Worm (Caenorhabditis elegans): ENCODE measurements around the gene R07B1.6.
A peak's percentile ranks its signal among the peaks of the same experiment; 100 is the strongest.

Gene R07B1.6

DNA sequence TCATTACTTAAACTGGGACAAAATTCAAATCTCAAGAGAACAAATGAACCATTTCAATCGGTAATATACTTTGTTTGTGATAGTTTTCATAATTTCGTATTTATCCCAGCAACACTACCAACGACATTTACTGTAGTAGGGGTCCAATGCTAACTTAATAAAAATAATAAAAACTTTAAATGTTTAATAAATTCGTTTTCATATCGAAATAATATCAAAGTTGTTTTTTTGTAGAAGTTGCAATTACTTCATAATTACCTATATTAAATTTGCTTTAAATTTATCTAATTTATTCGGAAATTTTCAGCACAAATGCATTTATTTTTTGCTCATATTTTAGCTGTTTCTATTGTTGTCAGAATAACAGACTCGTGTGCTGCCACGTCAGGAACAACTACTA, at the start of gene R07B1.6:
R07B1.6 (plus strand) TSS at position 301 of the 400 bp plus-strand sequence.
- TF ChIP-seq ceh-13 (GFP tag; optimal IDR thresholded peaks at IDR 0.05) (no peak), tbx-37 (GFP tag; conservative IDR thresholded peaks at IDR 0.05) (no peak), hmg-4 (GFP tag; optimal IDR thresholded peaks at IDR 0.05) (no peak), sea-1 (GFP tag; conservative IDR thresholded peaks at IDR 0.05) (no peak), ets-7 (tag; optimal IDR thresholded peaks at IDR 0.05) (no peak), tbx-11 (GFP tag; IDR thresholded peaks at IDR 0.05) (no peak), B0310.2 (tag; optimal IDR thresholded peaks at IDR 0.05) (no peak), ama-1 (optimal IDR thresholded peaks at IDR 0.05) (no peak), hnd-1 (tag; optimal IDR thresholded peaks at IDR 0.05) (no peak), scrt-1 (GFP tag; IDR thresholded peaks at IDR 0.05) (no peak), aly-1 (tag; optimal IDR thresholded peaks at IDR 0.05) (no peak), pes-1 (GFP tag; IDR thresholded peaks at IDR 0.05) (no peak), flt-1 (GFP tag; IDR thresholded peaks at IDR 0.05) (no peak), hmbx-1 (tag; optimal IDR thresholded peaks at IDR 0.05) (no peak)

DNA sequence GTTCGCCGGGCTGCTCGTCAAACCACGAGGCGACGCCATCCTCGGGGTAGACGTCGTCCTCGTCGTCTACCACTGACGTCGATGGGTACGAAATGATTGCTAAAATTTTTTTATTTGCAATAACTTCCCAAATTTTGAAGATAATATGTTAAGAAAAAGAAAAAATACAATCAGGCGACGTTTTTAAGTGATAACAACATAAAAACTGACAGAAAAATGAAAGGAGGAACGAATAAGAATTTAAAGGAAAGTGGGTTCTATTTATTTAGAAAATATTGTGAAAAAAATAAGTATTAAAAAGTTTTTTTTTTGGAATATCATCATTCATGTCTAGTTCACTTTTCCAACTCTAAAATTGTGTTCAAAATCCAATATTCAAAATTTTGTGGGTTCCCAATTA, 44.3 kb upstream of the R07B1.6 start, which contains the start of gene dpy-22:
dpy-22 (minus strand) TSS at position 101 of the 400 bp plus-strand sequence.
- TF ChIP-seq ceh-13 (GFP tag; optimal IDR thresholded peaks at IDR 0.05), result no peak
- TF ChIP-seq hnd-1 (tag; optimal IDR thresholded peaks at IDR 0.05), result no peak
- no peak for TF ChIP-seq B0310.2 (tag; optimal IDR thresholded peaks at IDR 0.05)
- TF ChIP-seq scrt-1 (GFP tag; IDR thresholded peaks at IDR 0.05), result no peak
- TF ChIP-seq tbx-11 (GFP tag; IDR thresholded peaks at IDR 0.05), result no peak
- no peak for TF ChIP-seq tbx-37 (GFP tag; conservative IDR thresholded peaks at IDR 0.05)
- TF ChIP-seq hmbx-1 (tag; optimal IDR thresholded peaks at IDR 0.05), result no peak
- no peak for TF ChIP-seq aly-1 (tag; optimal IDR thresholded peaks at IDR 0.05)
- TF ChIP-seq ama-1 (optimal IDR thresholded peaks at IDR 0.05), result no peak
- TF ChIP-seq pes-1 (GFP tag; IDR thresholded peaks at IDR 0.05), result no peak
- no peak for TF ChIP-seq sea-1 (GFP tag; conservative IDR thresholded peaks at IDR 0.05)
- TF ChIP-seq ceh-36 (tag; optimal IDR thresholded peaks at IDR 0.05), result no peak
- TF ChIP-seq hmg-4 (GFP tag; optimal IDR thresholded peaks at IDR 0.05), result no peak
- TF ChIP-seq F13C5.2 (tag; optimal IDR thresholded peaks at IDR 0.05), result no peak

DNA sequence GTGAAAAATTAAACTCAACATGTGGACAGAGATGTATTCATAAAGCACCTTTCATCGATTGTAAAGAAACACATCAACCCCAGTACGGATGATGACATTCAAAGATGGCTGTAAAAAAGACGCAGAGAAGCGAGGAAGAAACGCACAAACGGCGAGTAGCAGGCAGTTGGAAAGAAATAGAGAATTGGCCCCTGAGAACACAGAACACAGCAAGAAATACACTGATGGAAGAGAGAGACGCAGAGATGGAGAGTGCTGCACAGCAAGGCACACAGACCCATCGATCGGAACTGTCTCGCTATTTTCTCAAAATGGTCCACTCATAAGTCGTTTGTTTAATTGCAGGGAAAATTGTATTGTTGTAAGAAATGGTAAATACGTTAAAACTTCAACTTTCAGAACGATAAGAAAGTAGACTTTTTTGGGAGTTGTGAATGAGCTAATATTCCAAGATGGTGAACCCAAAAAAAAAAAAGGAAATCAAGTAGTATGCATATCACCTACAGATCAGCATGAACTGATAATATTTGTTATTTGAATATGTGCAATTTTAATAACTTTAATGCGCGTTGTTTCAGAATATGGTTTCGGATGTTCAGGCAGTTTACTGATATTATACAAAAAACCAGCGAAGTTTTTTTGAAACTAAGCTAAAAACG, 43.7 kb upstream of the R07B1.6 start:
- TF ChIP-seq aly-1 (tag; optimal IDR thresholded peaks at IDR 0.05) (no peak), hnd-1 (tag; optimal IDR thresholded peaks at IDR 0.05) (no peak), F13C5.2 (tag; optimal IDR thresholded peaks at IDR 0.05) (no peak), ets-7 (tag; optimal IDR thresholded peaks at IDR 0.05) (no peak), ceh-13 (GFP tag; optimal IDR thresholded peaks at IDR 0.05) (no peak), sea-1 (GFP tag; conservative IDR thresholded peaks at IDR 0.05) (no peak), hmg-4 (GFP tag; optimal IDR thresholded peaks at IDR 0.05) (no peak), B0310.2 (tag; optimal IDR thresholded peaks at IDR 0.05) (no peak), tra-4 (tag; optimal IDR thresholded peaks at IDR 0.05) (no peak), ceh-36 (tag; optimal IDR thresholded peaks at IDR 0.05) (no peak), hmbx-1 (tag; optimal IDR thresholded peaks at IDR 0.05) (no peak), scrt-1 (GFP tag; IDR thresholded peaks at IDR 0.05) (no peak), pes-1 (GFP tag; IDR thresholded peaks at IDR 0.05) (no peak)

DNA sequence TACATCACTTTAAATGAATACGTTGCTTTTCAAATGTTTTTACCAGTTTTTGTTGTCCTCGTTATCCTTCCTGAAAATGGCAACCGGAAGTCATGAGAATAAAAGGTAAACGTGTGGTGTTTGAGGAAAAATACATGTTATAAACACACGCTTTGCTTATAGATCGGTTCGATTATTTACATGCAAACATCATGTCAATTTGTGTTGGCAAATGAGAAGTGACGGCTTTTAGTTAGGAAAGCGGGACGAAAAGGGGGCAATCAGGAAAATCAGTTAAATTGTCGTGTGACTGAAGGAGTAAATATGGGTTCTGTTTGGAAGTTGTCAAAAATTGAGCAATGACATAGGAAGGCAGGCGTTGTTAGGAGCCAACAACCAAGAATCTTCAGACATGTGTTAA, 35.2 kb upstream of the R07B1.6 start, which contains the start of gene rrc-1:
rrc-1 (minus strand) TSS at position 74 of the 400 bp plus-strand sequence.
- TF ChIP-seq hmbx-1 (tag; optimal IDR thresholded peaks at IDR 0.05), result no peak
- no peak for TF ChIP-seq B0310.2 (tag; optimal IDR thresholded peaks at IDR 0.05)
- TF ChIP-seq flt-1 (GFP tag; IDR thresholded peaks at IDR 0.05), result no peak
- no peak for TF ChIP-seq tbx-37 (GFP tag; conservative IDR thresholded peaks at IDR 0.05)

DNA sequence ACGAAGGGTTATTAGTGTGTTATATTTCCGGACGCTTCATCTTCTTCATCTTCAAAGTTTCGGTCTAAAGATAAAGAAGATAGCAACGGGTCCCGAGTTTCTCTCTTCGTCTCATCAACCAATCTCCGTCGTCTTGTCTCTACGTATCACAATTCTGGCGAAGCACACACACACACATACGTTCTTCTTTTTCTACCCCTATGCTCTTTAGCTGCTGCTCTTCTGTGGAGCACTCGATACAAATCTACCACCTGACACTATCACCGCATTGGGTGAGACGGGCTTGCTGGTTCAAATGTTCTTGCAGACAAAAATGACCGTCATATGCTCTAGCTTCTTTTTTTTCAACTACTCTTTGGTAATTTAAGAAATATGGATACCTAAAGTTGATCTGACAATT, 34.1 kb upstream of the R07B1.6 start:
- TF ChIP-seq flt-1 (GFP tag; IDR thresholded peaks at IDR 0.05) (no peak), scrt-1 (GFP tag; IDR thresholded peaks at IDR 0.05) (peak; percentile 58; the same call in 1 of the 2 replicates), ceh-13 (GFP tag; optimal IDR thresholded peaks at IDR 0.05) (no peak), ama-1 (optimal IDR thresholded peaks at IDR 0.05) (no peak)

DNA sequence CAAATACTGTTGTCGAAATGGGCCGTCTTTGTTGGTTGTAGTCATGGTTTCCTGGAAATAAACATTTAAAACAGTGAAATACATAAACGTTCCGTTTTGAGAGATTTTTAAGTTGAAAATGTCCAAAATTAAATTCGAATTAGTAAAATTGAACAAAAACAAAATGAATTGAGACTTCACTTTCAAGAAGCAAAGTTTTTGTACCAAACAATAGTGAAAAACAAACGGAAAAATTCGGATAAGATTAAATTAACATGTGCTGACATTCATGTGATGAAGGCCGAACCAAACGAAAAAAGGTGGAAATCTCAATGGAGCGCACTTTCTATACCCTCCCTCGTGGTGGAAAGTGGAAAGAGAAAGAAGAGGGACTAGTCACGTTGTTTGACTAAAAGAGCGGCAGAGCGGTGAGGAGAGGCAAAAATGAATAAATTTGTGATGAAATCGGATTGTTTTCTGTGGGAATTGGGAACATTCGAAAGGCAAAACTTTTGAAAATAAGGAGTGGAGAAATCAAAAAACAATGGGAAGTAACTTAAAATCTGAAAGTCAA, 28.4 kb upstream of the R07B1.6 start, which contains the start of gene ipla-2:
ipla-2 (minus strand) TSS at position 51 of the 553 bp plus-strand sequence.
- no peak for TF ChIP-seq B0310.2 (tag; optimal IDR thresholded peaks at IDR 0.05)
- no peak for TF ChIP-seq hmg-4 (GFP tag; optimal IDR thresholded peaks at IDR 0.05)
- peak; percentile 47 for TF ChIP-seq F13C5.2 (tag; optimal IDR thresholded peaks at IDR 0.05)

DNA sequence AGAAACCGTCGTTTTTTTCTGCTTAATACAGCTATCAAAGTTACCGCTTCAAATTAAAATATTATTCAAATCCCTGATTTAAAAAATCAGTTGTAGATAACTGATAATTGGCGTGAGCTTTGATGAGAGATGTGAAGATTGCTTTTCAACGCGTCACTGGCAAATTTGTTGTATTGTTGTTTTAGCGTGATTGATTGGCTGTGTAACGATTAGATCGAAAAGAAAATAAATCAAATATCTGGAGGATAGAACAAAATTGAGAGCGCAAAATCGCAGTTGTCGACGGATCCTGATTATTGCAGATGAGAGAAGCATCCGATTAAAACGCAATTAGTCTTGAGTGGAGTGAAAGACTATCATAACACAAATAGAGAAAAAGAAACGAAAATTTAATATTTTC, 25.6 kb upstream of the R07B1.6 start:
- TF ChIP-seq F13C5.2 (tag; optimal IDR thresholded peaks at IDR 0.05) (no peak), aly-1 (tag; optimal IDR thresholded peaks at IDR 0.05) (no peak), ets-7 (tag; optimal IDR thresholded peaks at IDR 0.05) (no peak), pes-1 (GFP tag; IDR thresholded peaks at IDR 0.05) (no peak), ceh-36 (tag; optimal IDR thresholded peaks at IDR 0.05) (no peak), tra-4 (tag; optimal IDR thresholded peaks at IDR 0.05) (no peak), sea-1 (GFP tag; conservative IDR thresholded peaks at IDR 0.05) (no peak), scrt-1 (GFP tag; IDR thresholded peaks at IDR 0.05) (no peak), hmg-4 (GFP tag; optimal IDR thresholded peaks at IDR 0.05) (no peak), ama-1 (optimal IDR thresholded peaks at IDR 0.05) (no peak), tbx-11 (GFP tag; IDR thresholded peaks at IDR 0.05) (no peak), hnd-1 (tag; optimal IDR thresholded peaks at IDR 0.05) (no peak), hmbx-1 (tag; optimal IDR thresholded peaks at IDR 0.05) (no peak), tbx-37 (GFP tag; conservative IDR thresholded peaks at IDR 0.05) (no peak)

DNA sequence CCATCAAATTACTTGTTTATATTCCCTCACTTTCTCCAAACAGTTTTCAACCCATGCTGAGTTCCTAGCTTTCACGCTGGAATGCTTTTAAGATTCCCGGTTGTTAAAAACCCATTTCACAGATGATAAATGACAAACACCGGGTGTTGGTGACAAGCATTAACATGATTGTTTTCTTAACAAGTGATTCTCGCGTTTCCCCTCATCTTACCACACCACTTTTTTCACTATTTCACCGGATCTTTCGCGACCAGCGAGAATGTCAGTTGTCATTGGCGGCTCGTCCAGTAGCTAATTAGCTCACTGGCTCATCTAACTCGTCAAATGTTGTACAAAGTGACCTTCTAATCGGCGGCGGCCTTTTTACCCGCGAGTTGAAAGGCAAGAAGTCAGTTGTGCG, 24.4 kb upstream of the R07B1.6 start:
- no peak for TF ChIP-seq tra-4 (tag; optimal IDR thresholded peaks at IDR 0.05)
- TF ChIP-seq hmbx-1 (tag; optimal IDR thresholded peaks at IDR 0.05), result no peak
- TF ChIP-seq tbx-37 (GFP tag; conservative IDR thresholded peaks at IDR 0.05), result no peak
- no peak for TF ChIP-seq B0310.2 (tag; optimal IDR thresholded peaks at IDR 0.05)
- no peak for TF ChIP-seq tbx-11 (GFP tag; IDR thresholded peaks at IDR 0.05)
- no peak for TF ChIP-seq F13C5.2 (tag; optimal IDR thresholded peaks at IDR 0.05)
- TF ChIP-seq ama-1 (optimal IDR thresholded peaks at IDR 0.05), result no peak

All from whole organism, early embryonic.